Worm (Caenorhabditis elegans) whole organism, early embryonic: Measurements from ENCODE around the gene T28A11.17.

Source experiments
- B0310.2 ChIP-seq: sonication (generic microtip); optimal IDR thresholded peaks from 2 replicates; lab custom pipeline; 2016; ENCODE audit warnings: mild to moderate bottlenecking, missing genetic modification characterization, missing compliant biosample characterization
- F13C5.2 ChIP-seq: sonication (generic microtip); optimal IDR thresholded peaks from 2 replicates; lab custom pipeline; 2017; ENCODE audit warnings: mild to moderate bottlenecking, missing genetic modification characterization, inconsistent platforms, missing compliant biosample characterization
- aly-1 ChIP-seq: sonication (generic microtip); optimal IDR thresholded peaks from 2 replicates; lab custom pipeline; 2016; ENCODE audit warnings: missing genetic modification characterization, missing compliant biosample characterization
- ama-1 ChIP-seq: fragments of 150-350 bp; optimal IDR thresholded peaks from 2 replicates; lab custom pipeline; 2014
- hmbx-1 ChIP-seq: sonication (generic microtip); optimal IDR thresholded peaks from 2 replicates; lab custom pipeline; 2016; ENCODE audit warnings: mild to moderate bottlenecking, missing genetic modification characterization, missing compliant biosample characterization
- hnd-1 ChIP-seq: sonication (generic microtip); optimal IDR thresholded peaks from 2 replicates; lab custom pipeline; 2016; ENCODE audit warnings: missing genetic modification characterization, missing compliant biosample characterization
- scrt-1 ChIP-seq: fragments of 200-800 bp; sonication (Bioruptor generic); IDR thresholded peaks from 2 replicates; pipeline ENCODE4 v1.3.6; 2022; ENCODE audit warnings: missing genetic modification characterization, missing compliant biosample characterization

- no peak for TF ChIP-seq ama-1 (lab: Kevin White, UChicago)
- TF ChIP-seq hnd-1: no peak
- no peak for TF ChIP-seq F13C5.2
- TF ChIP-seq B0310.2: no peak
- TF ChIP-seq aly-1 (tag; lab: Kevin White, UChicago): no peak
- no peak for TF ChIP-seq scrt-1 (GFP tag; lab: Robert Waterston, UW)
- no peak for TF ChIP-seq hmbx-1 (tag; lab: Kevin White, UChicago)
Observed at ce11 chrV:3241175-3241574, 24.9 kb downstream of the T28A11.17 start, which contains the start of gene srj-11.
